Worm (Caenorhabditis elegans) whole organism, mixed stage, embryonic: ENCODE measurements around the gene K05F6.10.

Experiments used
- mab-5 ChIP-seq: fragments of 150-350 bp; optimal IDR thresholded peaks from 2 replicates; lab custom pipeline; 2014; ENCODE audit warnings: missing biosample characterization, missing genetic modification characterization
- nhr-12 ChIP-seq: fragments of 150-350 bp; optimal IDR thresholded peaks from 2 replicates; lab custom pipeline; 2014; ENCODE audit warnings: missing biosample characterization, missing genetic modification characterization
- nhr-237 ChIP-seq: fragments of 150-350 bp; optimal IDR thresholded peaks from 2 replicates; lab custom pipeline; 2014; ENCODE audit warnings: missing biosample characterization, missing genetic modification characterization
- pha-4 ChIP-seq: fragments of 150-350 bp; optimal IDR thresholded peaks from 2 replicates; lab custom pipeline; 2018; ENCODE audit warnings: missing biosample characterization, missing genetic modification reagents, missing genetic modification characterization
- snpc-4 ChIP-seq: fragments of 150-350 bp; optimal IDR thresholded peaks from 2 replicates; lab custom pipeline; 2014; ENCODE audit warnings: missing biosample characterization, missing genetic modification characterization
- sptf-1 ChIP-seq: sonication (generic microtip); optimal IDR thresholded peaks from 2 replicates; lab custom pipeline; 2017; ENCODE audit warnings: mild to moderate bottlenecking, missing genetic modification characterization, moderate library complexity, missing compliant biosample characterization
- tbx-8 ChIP-seq: fragments of 200-800 bp; sonication (Bioruptor generic); optimal IDR thresholded peaks from 2 replicates; lab custom pipeline; 2018; ENCODE audit warnings: mild to moderate bottlenecking, missing genetic modification characterization, moderate library complexity, missing compliant biosample characterization
- unc-39 ChIP-seq: fragments of 150-350 bp; optimal IDR thresholded peaks from 2 replicates; lab custom pipeline; 2014; ENCODE audit warnings: missing biosample characterization, missing genetic modification characterization
- unc-62 ChIP-seq: fragments of 150-350 bp; optimal IDR thresholded peaks from 2 replicates; lab custom pipeline; 2014; ENCODE audit warnings: missing biosample characterization, missing genetic modification reagents, missing genetic modification characterization
- ztf-11 ChIP-seq: fragments of 150-350 bp; optimal IDR thresholded peaks from 2 replicates; lab custom pipeline; 2014; ENCODE audit warnings: missing biosample characterization, missing genetic modification characterization

ce11 chrII:1624572-1624971, 48.6 kb upstream of the K05F6.10 start, which contains the start of gene fbxa-160:
- no peak for TF ChIP-seq mab-5 (tag; lab: Kevin White, UChicago)
- no peak for TF ChIP-seq nhr-237 (tag; lab: Kevin White, UChicago)
- no peak for TF ChIP-seq nhr-12 (tag; lab: Kevin White, UChicago)
- no peak for TF ChIP-seq unc-39
- TF ChIP-seq unc-62 (GFP tag; lab: Kevin White, UChicago), result no peak
- no peak for TF ChIP-seq snpc-4
- no peak for TF ChIP-seq ztf-11 (tag; lab: Kevin White, UChicago)
- no peak for TF ChIP-seq tbx-8
- no peak for TF ChIP-seq sptf-1 (tag; lab: Kevin White, UChicago)
- no peak for TF ChIP-seq pha-4 (tag; lab: Kevin White, UChicago)
